Worm (Caenorhabditis elegans) whole organism, L3 larva: ENCODE results near the gene K10B2.4.

ENCODE experiments used
- R02D3.7 ChIP-seq: fragments of 150-350 bp; optimal IDR thresholded peaks from 2 replicates; lab custom pipeline; 2014; ENCODE audit warnings: missing biosample characterization, missing genetic modification characterization
- aly-2 ChIP-seq: fragments of 150-350 bp; optimal IDR thresholded peaks from 2 replicates; lab custom pipeline; 2014; ENCODE audit warnings: missing biosample characterization, missing genetic modification characterization
- ceh-16 ChIP-seq: sonication (generic microtip); optimal IDR thresholded peaks from 2 replicates; lab custom pipeline; 2017; ENCODE audit warnings: missing biosample characterization, missing genetic modification characterization
- ceh-82 ChIP-seq: fragments of 150-350 bp; optimal IDR thresholded peaks from 2 replicates; lab custom pipeline; 2014; ENCODE audit warnings: missing biosample characterization, missing genetic modification characterization
- ceh-9 ChIP-seq: sonication (generic microtip); optimal IDR thresholded peaks from 2 replicates; lab custom pipeline; 2018; ENCODE audit warnings: missing biosample characterization, missing genetic modification characterization
- daf-12 ChIP-seq: fragments of 150-350 bp; optimal IDR thresholded peaks from 2 replicates; lab custom pipeline; 2014; ENCODE audit warnings: missing biosample characterization, missing genetic modification reagents, missing genetic modification characterization
- egl-27 ChIP-seq: sonication (generic microtip); optimal IDR thresholded peaks from 4 replicates; lab custom pipeline; 2017; ENCODE audit warnings: missing biosample characterization, missing genetic modification reagents, missing genetic modification characterization
- egl-5 ChIP-seq: fragments of 150-350 bp; optimal IDR thresholded peaks from 2 replicates; lab custom pipeline; 2017; ENCODE audit warnings: missing biosample characterization, missing genetic modification reagents, missing genetic modification characterization, inconsistent platforms
- elt-2 ChIP-seq: sonication (generic microtip); optimal IDR thresholded peaks from 2 replicates; lab custom pipeline; 2016; ENCODE audit warnings: missing genetic modification reagents, mild to moderate bottlenecking, missing genetic modification characterization, missing compliant biosample characterization
- elt-3 ChIP-seq, 3 experiments: fragments of 150-350 bp in 1 of 3; sonication (generic microtip) in 2 of 3; optimal IDR thresholded peaks; 2 replicates in 2 of 3; 4 replicates in 1 of 3; lab custom pipeline; 2014 to 2017; ENCODE audit warnings: missing biosample characterization in 3 of 3, missing genetic modification characterization in 3 of 3
- eor-1 ChIP-seq, 2 experiments: fragments of 150-350 bp; optimal IDR thresholded peaks; 2 replicates each; lab custom pipeline; 2014 to 2018; ENCODE audit warnings: missing biosample characterization in 2 of 2, missing genetic modification characterization in 2 of 2
- fkh-10 ChIP-seq: sonication (generic microtip); optimal IDR thresholded peaks from 2 replicates; lab custom pipeline; 2017; ENCODE audit warnings: missing biosample characterization, missing genetic modification reagents, missing genetic modification characterization
- fkh-2 ChIP-seq: fragments of 150-350 bp; optimal IDR thresholded peaks from 2 replicates; lab custom pipeline; 2014; ENCODE audit warnings: missing biosample characterization, missing genetic modification reagents, missing genetic modification characterization
- fos-1 ChIP-seq: fragments of 150-350 bp; optimal IDR thresholded peaks from 2 replicates; lab custom pipeline; 2014; ENCODE audit warnings: missing biosample characterization, missing genetic modification characterization
- hmg-11 ChIP-seq: sonication (generic microtip); optimal IDR thresholded peaks from 2 replicates; lab custom pipeline; 2016; ENCODE audit warnings: missing genetic modification characterization, missing compliant biosample characterization
- jun-1 ChIP-seq: fragments of 150-350 bp; optimal IDR thresholded peaks from 2 replicates; lab custom pipeline; 2014; ENCODE audit warnings: missing biosample characterization, missing genetic modification reagents, missing genetic modification characterization
- lin-15B ChIP-seq: fragments of 150-350 bp; optimal IDR thresholded peaks from 2 replicates; lab custom pipeline; 2014; ENCODE audit warnings: missing biosample characterization, missing genetic modification characterization
- lin-39 ChIP-seq: fragments of 150-350 bp; optimal IDR thresholded peaks from 2 replicates; lab custom pipeline; 2018; ENCODE audit warnings: missing biosample characterization, missing genetic modification reagents, missing genetic modification characterization
- lsy-12 ChIP-seq: sonication (generic microtip); optimal IDR thresholded peaks from 2 replicates; lab custom pipeline; 2016; ENCODE audit warnings: mild to moderate bottlenecking, missing genetic modification characterization, missing compliant biosample characterization
- mdl-1 ChIP-seq: fragments of 150-350 bp; optimal IDR thresholded peaks from 2 replicates; lab custom pipeline; 2014; ENCODE audit warnings: missing biosample characterization, missing genetic modification characterization
- nfya-1 ChIP-seq: sonication (generic microtip); optimal IDR thresholded peaks from 2 replicates; lab custom pipeline; 2017; ENCODE audit warnings: missing genetic modification characterization, mild to moderate bottlenecking, missing compliant biosample characterization, antibody characterized with exemption, moderate library complexity; ENCODE audit not compliant: insufficient read depth
- nhr-11 ChIP-seq: fragments of 150-350 bp; optimal IDR thresholded peaks from 2 replicates; lab custom pipeline; 2014; ENCODE audit warnings: missing biosample characterization, missing genetic modification characterization
- nhr-12 ChIP-seq: fragments of 150-350 bp; optimal IDR thresholded peaks from 2 replicates; lab custom pipeline; 2014; ENCODE audit warnings: missing biosample characterization, missing genetic modification characterization
- nhr-23 ChIP-seq: fragments of 150-350 bp; optimal IDR thresholded peaks from 2 replicates; lab custom pipeline; 2014; ENCODE audit warnings: missing biosample characterization, missing genetic modification reagents, missing genetic modification characterization
- nhr-237 ChIP-seq: fragments of 150-350 bp; optimal IDR thresholded peaks from 2 replicates; lab custom pipeline; 2014; ENCODE audit warnings: missing biosample characterization, missing genetic modification characterization
- nhr-25 ChIP-seq: sonication (generic microtip); optimal IDR thresholded peaks from 2 replicates; lab custom pipeline; 2017; ENCODE audit warnings: missing biosample characterization, missing genetic modification characterization
- nhr-43 ChIP-seq: sonication (generic microtip); optimal IDR thresholded peaks from 2 replicates; lab custom pipeline; 2016; ENCODE audit warnings: mild to moderate bottlenecking, missing genetic modification characterization, missing compliant biosample characterization; ENCODE audit not compliant: poor library complexity, severe bottlenecking
- nhr-77 ChIP-seq: fragments of 150-350 bp; optimal IDR thresholded peaks from 2 replicates; lab custom pipeline; 2014; ENCODE audit warnings: missing biosample characterization, missing genetic modification characterization
- pha-4 ChIP-seq: fragments of 150-350 bp; optimal IDR thresholded peaks from 2 replicates; lab custom pipeline; 2014; ENCODE audit warnings: missing biosample characterization, missing genetic modification reagents, missing genetic modification characterization
- pqm-1 ChIP-seq: fragments of 150-350 bp; optimal IDR thresholded peaks from 2 replicates; lab custom pipeline; 2017; ENCODE audit warnings: missing biosample characterization, missing genetic modification characterization, inconsistent platforms
- sea-2 ChIP-seq: fragments of 150-350 bp; sonication (generic microtip); optimal IDR thresholded peaks from 4 replicates; lab custom pipeline; 2014; ENCODE audit warnings: missing biosample characterization, missing genetic modification reagents, missing genetic modification characterization
- skn-1 ChIP-seq: fragments of 150-350 bp; optimal IDR thresholded peaks from 2 replicates; lab custom pipeline; 2014; ENCODE audit warnings: missing biosample characterization, missing genetic modification characterization
- snpc-4 ChIP-seq: fragments of 150-350 bp; optimal IDR thresholded peaks from 2 replicates; lab custom pipeline; 2014; ENCODE audit warnings: missing biosample characterization, missing genetic modification characterization
- unc-39 ChIP-seq: sonication (generic microtip); optimal IDR thresholded peaks from 4 replicates; lab custom pipeline; 2017; ENCODE audit warnings: missing biosample characterization, missing genetic modification characterization
- unc-62 ChIP-seq: fragments of 150-350 bp; sonication (generic microtip); optimal IDR thresholded peaks from 4 replicates; lab custom pipeline; 2014; ENCODE audit warnings: missing biosample characterization, missing genetic modification reagents, missing genetic modification characterization
- zag-1 ChIP-seq: fragments of 150-350 bp; optimal IDR thresholded peaks from 2 replicates; lab custom pipeline; 2014; ENCODE audit warnings: missing biosample characterization, missing genetic modification characterization

The K10B2.4 gene

ce11 chrII:6394037-6394436 is 33.3 kb upstream of the K10B2.4 start:
- TF ChIP-seq lin-39 (tag; lab: Kevin White, UChicago) (peak; percentile 50), nhr-25 (no peak)

- TF ChIP-seq mdl-1 (tag; lab: Kevin White, UChicago) = no peak
- no peak for TF ChIP-seq nhr-237
- TF ChIP-seq egl-27 = no peak
- no peak for TF ChIP-seq lin-39 (tag; lab: Kevin White, UChicago)
- no peak for TF ChIP-seq daf-12
- no peak for TF ChIP-seq fos-1
- TF ChIP-seq nhr-12 (tag; lab: Kevin White, UChicago) = no peak
- TF ChIP-seq ceh-16 (tag; lab: Kevin White, UChicago) = no peak
- no peak for TF ChIP-seq nhr-25
- no peak for TF ChIP-seq skn-1 (tag; lab: Kevin White, UChicago)
- TF ChIP-seq unc-62 (GFP tag; lab: Kevin White, UChicago) = no peak
- no peak for TF ChIP-seq lin-15B (tag; lab: Kevin White, UChicago)
- TF ChIP-seq lsy-12 (tag; lab: Kevin White, UChicago) = no peak
- TF ChIP-seq eor-1 (tag; optimal IDR thresholded peaks at IDR 0.05; lab: Kevin White, UChicago) = no peak
- no peak for TF ChIP-seq aly-2 (tag; lab: Kevin White, UChicago)
- no peak for TF ChIP-seq nfya-1
- TF ChIP-seq pqm-1 = no peak
- TF ChIP-seq, all 47 proteins: peak for 0
Measured at ce11 chrII:6391195-6391594, 30.4 kb upstream of the K10B2.4 start, which contains the start of gene F58F12.3. F58F12.3 (minus strand) TSS chrII:6391295.

- TF ChIP-seq nfya-1 = no peak
- no peak for TF ChIP-seq nhr-77 (tag; lab: Kevin White, UChicago)
- TF ChIP-seq elt-3 (tag; optimal IDR thresholded peaks at IDR 0.05; lab: Kevin White, UChicago) = no peak
- TF ChIP-seq sea-2 (GFP tag; lab: Kevin White, UChicago) = no peak
- no peak for TF ChIP-seq skn-1 (tag; lab: Kevin White, UChicago)
- TF ChIP-seq ceh-9 (tag; lab: Kevin White, UChicago) = no peak
- TF ChIP-seq lin-15B (tag; lab: Kevin White, UChicago) = no peak
- no peak for TF ChIP-seq eor-1 (tag; optimal IDR thresholded peaks at IDR 0.05; lab: Kevin White, UChicago)
- TF ChIP-seq jun-1 = no peak
- TF ChIP-seq ceh-82 (tag; lab: Kevin White, UChicago) = no peak
- TF ChIP-seq nhr-12 (tag; lab: Kevin White, UChicago) = no peak
- TF ChIP-seq snpc-4 (tag; lab: Kevin White, UChicago) = no peak
- TF ChIP-seq aly-2 (tag; lab: Kevin White, UChicago) = no peak
- TF ChIP-seq fkh-2 = no peak
- TF ChIP-seq R02D3.7 (tag; lab: Kevin White, UChicago) = no peak
- TF ChIP-seq ceh-16 (tag; lab: Kevin White, UChicago) = no peak
Measured at ce11 chrII:6387937-6388336, 27.2 kb upstream of the K10B2.4 start, which contains the start of gene F58F12.2. F58F12.2 (minus strand) TSS chrII:6388037.

ce11 chrII:6386467-6386866 is 25.7 kb upstream of the K10B2.4 start, which contains the start of gene F58F12.4:
F58F12.4 (plus strand) TSS chrII:6386767.
- TF ChIP-seq unc-39 (tag; lab: Kevin White, UChicago) (no peak), nhr-237 (no peak), nhr-11 (tag; lab: Kevin White, UChicago) (no peak), mdl-1 (tag; lab: Kevin White, UChicago) (no peak), hmg-11 (tag; lab: Kevin White, UChicago) (no peak), sea-2 (GFP tag; lab: Kevin White, UChicago) (no peak), zag-1 (no peak), ceh-9 (tag; lab: Kevin White, UChicago) (no peak), unc-62 (GFP tag; lab: Kevin White, UChicago) (no peak), fos-1 (no peak), nhr-43 (tag; lab: Kevin White, UChicago) (no peak), elt-3 (tag; optimal IDR thresholded peaks at IDR 0.05; lab: Kevin White, UChicago) (no peak), lsy-12 (tag; lab: Kevin White, UChicago) (no peak)

- TF ChIP-seq nhr-23 (tag; lab: Kevin White, UChicago) (peak; percentile 56), nfya-1 (peak; percentile 72), fkh-10 (GFP tag; lab: Kevin White, UChicago) (no peak), pha-4 (tag; lab: Kevin White, UChicago) (peak; percentile 80), lin-15B (tag; lab: Kevin White, UChicago) (peak; percentile 94), pqm-1 (peak; percentile 8), nhr-77 (tag; lab: Kevin White, UChicago) (no peak), fos-1 (no peak), mdl-1 (tag; lab: Kevin White, UChicago) (no peak), nhr-43 (tag; lab: Kevin White, UChicago) (peak; percentile 70), nhr-25 (peak; percentile 57), lin-39 (tag; lab: Kevin White, UChicago) (peak; percentile 11), elt-2 (tag; lab: Kevin White, UChicago) (peak; percentile 20), egl-5 (tag; lab: Kevin White, UChicago) (peak; percentile 46), snpc-4 (tag; lab: Kevin White, UChicago) (peak; percentile 87), hmg-11 (tag; lab: Kevin White, UChicago) (peak; percentile 56)
- TF ChIP-seq, all 47 proteins: peak for 12
Measured at ce11 chrII:6383183-6383695, 22.5 kb upstream of the K10B2.4 start, which contains the start of gene F58F12.1. F58F12.1 (plus strand) TSS chrII:6383645.
